Fruit fly (Drosophila melanogaster) whole organism, wandering third instar larva: ENCODE results near the gene mkg-p.

ENCODE experiments used
- Abd-B ChIP-seq: fragments of >200 bp; optimal IDR thresholded peaks from 2 replicates; lab custom pipeline; 2017; ENCODE audit warnings: missing biosample characterization, missing genetic modification characterization
- CG32264 ChIP-seq: fragments of 200-800 bp; sonication (Bioruptor generic); optimal IDR thresholded peaks from 2 replicates; lab custom pipeline; 2016; ENCODE audit warnings: missing biosample characterization, missing genetic modification characterization
- CG9705 ChIP-seq: fragments of 200-800 bp; sonication (Bioruptor generic); optimal IDR thresholded peaks from 2 replicates; lab custom pipeline; 2018; ENCODE audit warnings: missing biosample characterization, mild to moderate bottlenecking, missing genetic modification characterization
- Dfd ChIP-seq: fragments of >200 bp; optimal IDR thresholded peaks from 2 replicates; lab custom pipeline; 2017; ENCODE audit warnings: missing biosample characterization, missing genetic modification characterization
- Dif ChIP-seq: fragments of 200-275, 200-300 bp; sonication (Bioruptor generic); optimal IDR thresholded peaks from 2 replicates; lab custom pipeline; 2018; ENCODE audit warnings: missing biosample characterization, missing genetic modification characterization; ENCODE audit not compliant: partially characterized antibody
- GATAd ChIP-seq: sonication (Bioruptor generic); optimal IDR thresholded peaks from 2 replicates; lab custom pipeline; 2016; ENCODE audit warnings: missing biosample characterization, missing genetic modification characterization
- HLH106 ChIP-seq: fragments of 200-800 bp; optimal IDR thresholded peaks from 3 replicates; lab custom pipeline; 2019; ENCODE audit warnings: missing biosample characterization, mild to moderate bottlenecking, missing genetic modification characterization, moderate library complexity
- Hnf4 ChIP-seq: fragments of 200-800 bp; sonication (Bioruptor generic); optimal IDR thresholded peaks from 2 replicates; lab custom pipeline; 2016; ENCODE audit warnings: missing biosample characterization, mild to moderate bottlenecking, missing genetic modification characterization
- Hr78 ChIP-seq: fragments of >200 bp; optimal IDR thresholded peaks from 2 replicates; lab custom pipeline; 2017; ENCODE audit warnings: missing biosample characterization, missing genetic modification characterization
- Hr83 ChIP-seq: fragments of 200-300 bp; sonication (Bioruptor generic); optimal IDR thresholded peaks from 2 replicates; lab custom pipeline; 2016; ENCODE audit warnings: missing biosample characterization, mild to moderate bottlenecking, missing genetic modification characterization, moderate library complexity; ENCODE audit not compliant: poor library complexity, severe bottlenecking
- Mio ChIP-seq: sonication (Bioruptor generic); optimal IDR thresholded peaks from 2 replicates; lab custom pipeline; 2016; ENCODE audit warnings: missing biosample characterization, missing genetic modification characterization
- Myc ChIP-seq: fragments of >200 bp; optimal IDR thresholded peaks from 2 replicates; lab custom pipeline; 2017
- OdsH ChIP-seq: fragments of 200-800 bp; sonication (Bioruptor generic); optimal IDR thresholded peaks from 2 replicates; lab custom pipeline; 2016; ENCODE audit warnings: missing biosample characterization, mild to moderate bottlenecking, missing genetic modification characterization
- Rel ChIP-seq, 2 experiments: fragments of 200-800 bp; sonication (Bioruptor generic) in 1 of 2; optimal IDR thresholded peaks; 2 replicates in 1 of 2; 3 replicates in 1 of 2; lab custom pipeline; 2016 to 2019; ENCODE audit warnings: mild to moderate bottlenecking in 2 of 2, missing biosample characterization in 2 of 2, missing genetic modification characterization in 2 of 2, moderate library complexity in 1 of 2
- Sp1 ChIP-seq: fragments of 200-800 bp; sonication (Bioruptor generic); optimal IDR thresholded peaks from 3 replicates; lab custom pipeline; 2019; ENCODE audit warnings: missing biosample characterization, mild to moderate bottlenecking, missing genetic modification characterization, moderate library complexity
- dl ChIP-seq, 2 experiments: fragments of 175-275, 200-275 bp in 1 of 2; fragments of 200-275 bp in 1 of 2; sonication (Bioruptor generic); optimal IDR thresholded peaks; lab custom pipeline; 2018; ENCODE audit warnings: mild to moderate bottlenecking in 2 of 2, missing biosample characterization in 2 of 2, missing genetic modification characterization in 2 of 2, moderate library complexity in 2 of 2; ENCODE audit not compliant: partially characterized antibody in 2 of 2, insufficient read depth in 1 of 2
- dmrt93B ChIP-seq: fragments of 200-800 bp; sonication (Bioruptor generic); optimal IDR thresholded peaks from 2 replicates; lab custom pipeline; 2018; ENCODE audit warnings: missing biosample characterization, mild to moderate bottlenecking, missing genetic modification characterization
- ey ChIP-seq: fragments of 200-800 bp; sonication (Bioruptor generic); optimal IDR thresholded peaks from 2 replicates; lab custom pipeline; 2016; ENCODE audit warnings: missing biosample characterization, missing genetic modification characterization
- foxo ChIP-seq, 2 experiments: fragments of 200-800 bp; sonication (Bioruptor generic); optimal IDR thresholded peaks; 2 replicates in 1 of 2; 3 replicates in 1 of 2; lab custom pipeline; 2016 to 2017; ENCODE audit warnings: missing biosample characterization in 2 of 2, missing genetic modification characterization in 2 of 2
- fru ChIP-seq: fragments of 200-800 bp; sonication (Bioruptor generic); optimal IDR thresholded peaks from 3 replicates; lab custom pipeline; 2016; ENCODE audit warnings: missing biosample characterization, mild to moderate bottlenecking, missing genetic modification characterization
- h ChIP-seq: fragments of 200-800 bp; sonication (Bioruptor generic); optimal IDR thresholded peaks from 3 replicates; lab custom pipeline; 2016; ENCODE audit warnings: missing biosample characterization, mild to moderate bottlenecking, missing genetic modification characterization
- jim ChIP-seq: fragments of 175-275, 200-325 bp; sonication (Bioruptor generic); optimal IDR thresholded peaks from 2 replicates; lab custom pipeline; 2016; ENCODE audit warnings: missing biosample characterization, mild to moderate bottlenecking, missing genetic modification characterization
- pan ChIP-seq: fragments of >200 bp; optimal IDR thresholded peaks from 2 replicates; lab custom pipeline; 2017
- psq ChIP-seq: fragments of 200-800 bp; sonication (Bioruptor generic); optimal IDR thresholded peaks from 3 replicates; lab custom pipeline; 2017; ENCODE audit warnings: missing biosample characterization, mild to moderate bottlenecking, missing genetic modification characterization, moderate library complexity
- rgr ChIP-seq: fragments of 200-800 bp; sonication (Bioruptor generic); optimal IDR thresholded peaks from 3 replicates; lab custom pipeline; 2016; ENCODE audit warnings: missing biosample characterization, mild to moderate bottlenecking, missing genetic modification characterization
- sage ChIP-seq: fragments of 200-800 bp; sonication (Bioruptor generic); optimal IDR thresholded peaks from 2 replicates; lab custom pipeline; 2016; ENCODE audit warnings: missing biosample characterization, mild to moderate bottlenecking, missing genetic modification characterization
- sv ChIP-seq: fragments of 200-800 bp; sonication (Bioruptor generic); optimal IDR thresholded peaks from 3 replicates; lab custom pipeline; 2016; ENCODE audit warnings: missing biosample characterization, missing genetic modification characterization
- tai ChIP-seq: sonication (Bioruptor generic); optimal IDR thresholded peaks from 2 replicates; lab custom pipeline; 2016; ENCODE audit warnings: missing biosample characterization, missing genetic modification characterization
- usp ChIP-seq: fragments of >200 bp; optimal IDR thresholded peaks from 2 replicates; lab custom pipeline; 2017; ENCODE audit warnings: missing biosample characterization, missing genetic modification characterization
- woc ChIP-seq: sonication (Bioruptor generic); optimal IDR thresholded peaks from 2 replicates; lab custom pipeline; 2016; ENCODE audit warnings: missing biosample characterization, mild to moderate bottlenecking, missing genetic modification characterization

Gene mkg-p

DNA sequence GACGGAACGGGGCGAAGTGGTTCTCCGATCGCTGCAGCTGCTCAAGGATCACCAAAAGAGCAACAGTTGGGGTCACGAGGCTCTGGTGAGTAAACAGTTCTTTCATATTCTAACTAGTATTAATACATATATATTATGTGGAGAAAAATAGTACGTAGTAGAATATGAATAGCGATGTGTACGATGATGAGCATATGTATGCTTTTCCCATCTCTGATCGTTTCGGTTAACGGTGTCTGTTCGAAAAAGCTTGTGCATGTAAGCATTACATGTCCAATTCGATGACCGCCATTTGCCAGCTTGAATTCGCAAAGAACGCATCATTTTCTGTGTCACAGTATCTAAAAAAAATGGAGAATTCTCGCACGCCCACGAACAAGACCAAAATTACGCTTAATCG, 7.6 kb upstream of the mkg-p start, which contains the start of the genes Oseg1 and mtrm:
Gene Oseg1, minus strand, starts transcription at position 101 of the 400 bp plus-strand sequence.
Gene mtrm, plus strand, starts transcription at position 288 of the 400 bp plus-strand sequence.
- no peak for TF ChIP-seq Abd-B (GFP tag; lab: Kevin White, UChicago)
- no peak for TF ChIP-seq Hr83 (GFP tag; lab: Kevin White, UChicago)
- TF ChIP-seq foxo (GFP tag; optimal IDR thresholded peaks at IDR 0.05; lab: Kevin White, UChicago), result no peak
- no peak for TF ChIP-seq Dfd (GFP tag; lab: Kevin White, UChicago)
- no peak for TF ChIP-seq fru (GFP tag; lab: Kevin White, UChicago)
- no peak for TF ChIP-seq Mio (GFP tag; lab: Kevin White, UChicago)
- no peak for TF ChIP-seq pan
- no peak for TF ChIP-seq sage (GFP tag; lab: Kevin White, UChicago)
- TF ChIP-seq Hr78, result no peak

DNA sequence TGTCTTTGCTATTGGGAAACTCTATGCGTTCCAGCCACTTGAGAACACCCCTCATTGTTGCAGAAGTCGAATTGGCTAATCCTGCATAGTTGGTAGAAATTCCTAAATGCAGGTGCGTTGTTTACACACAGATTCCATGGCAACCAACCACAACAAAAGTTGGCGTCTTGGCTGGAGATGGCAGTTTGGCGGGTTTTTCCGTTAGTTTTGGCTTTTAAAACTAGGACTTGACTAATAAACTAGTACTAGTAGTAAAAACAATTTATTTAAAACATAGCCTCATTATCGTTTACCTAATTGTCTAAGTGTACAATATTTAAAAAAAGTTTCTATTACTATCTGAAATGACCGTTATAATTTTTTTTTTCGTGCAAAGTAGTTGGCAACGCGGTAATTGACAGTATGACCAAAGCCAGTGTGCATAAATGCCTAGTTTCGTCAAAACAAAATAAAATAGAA, 6.4 kb upstream of the mkg-p start, which contains the start of gene Exo70:
Gene Exo70, plus strand, starts transcription at position 413 of the 459 bp plus-strand sequence.
- TF ChIP-seq jim (GFP tag; lab: Kevin White, UChicago), result no peak
- peak; percentile 76 for TF ChIP-seq Myc
- TF ChIP-seq, all 38 proteins: peak for 1

DNA sequence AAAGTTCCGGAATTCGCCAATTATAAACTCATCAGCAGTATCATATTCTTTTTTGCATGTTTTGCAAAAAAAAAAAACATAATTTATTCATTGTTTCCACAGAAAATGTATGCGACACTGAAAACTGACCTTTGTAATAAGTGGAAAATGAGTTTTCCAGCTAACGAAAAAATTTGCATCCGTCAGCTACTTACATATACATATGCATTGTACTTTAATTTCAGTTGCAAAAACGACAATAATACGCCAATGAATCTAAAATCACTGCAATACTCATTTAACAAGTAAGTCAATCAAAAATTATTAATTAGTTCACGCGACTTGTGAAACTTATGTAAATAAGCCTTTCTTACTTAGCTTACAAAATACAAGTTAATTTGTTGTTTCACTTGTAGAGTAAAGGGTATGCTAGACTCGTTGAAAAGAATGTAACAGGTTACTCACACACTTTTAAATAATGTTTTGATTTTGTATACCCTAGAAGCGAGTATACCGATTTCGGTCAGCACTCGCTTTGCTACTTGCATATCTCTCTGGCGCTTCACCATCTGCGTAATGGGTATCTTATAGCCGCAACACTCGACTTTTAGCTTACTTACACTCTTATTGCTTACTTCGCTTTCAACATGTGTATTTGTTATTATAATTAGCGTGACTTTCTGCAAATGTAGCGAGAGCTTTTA, 6.2 kb downstream of the mkg-p start:
- TF ChIP-seq CG9705 (peak; percentile 44), Hr83 (GFP tag; lab: Kevin White, UChicago) (peak; percentile 12), Hr78 (no peak), psq (GFP tag; lab: Kevin White, UChicago) (peak; percentile 58), ey (GFP tag; lab: Kevin White, UChicago) (peak; percentile 79), Hnf4 (GFP tag; lab: Kevin White, UChicago) (no peak), HLH106 (tag; lab: Kevin White, UChicago) (peak; percentile 83), Rel (GFP tag; optimal IDR thresholded peaks at IDR 0.05; lab: Kevin White, UChicago) (no peak), Rel (tag; optimal IDR thresholded peaks at IDR 0.05; lab: Kevin White, UChicago) (peak; percentile 32), fru (GFP tag; lab: Kevin White, UChicago) (no peak), CG32264 (GFP tag; lab: Kevin White, UChicago) (peak; percentile 63), h (no peak), woc (GFP tag; lab: Kevin White, UChicago) (no peak), OdsH (GFP tag; lab: Kevin White, UChicago) (peak; percentile 73), Myc (no peak), rgr (GFP tag; lab: Kevin White, UChicago) (no peak), Dif (no peak), GATAd (no peak), sv (GFP tag; lab: Kevin White, UChicago) (no peak)
- TF ChIP-seq, all 38 proteins: peak for 8

DNA sequence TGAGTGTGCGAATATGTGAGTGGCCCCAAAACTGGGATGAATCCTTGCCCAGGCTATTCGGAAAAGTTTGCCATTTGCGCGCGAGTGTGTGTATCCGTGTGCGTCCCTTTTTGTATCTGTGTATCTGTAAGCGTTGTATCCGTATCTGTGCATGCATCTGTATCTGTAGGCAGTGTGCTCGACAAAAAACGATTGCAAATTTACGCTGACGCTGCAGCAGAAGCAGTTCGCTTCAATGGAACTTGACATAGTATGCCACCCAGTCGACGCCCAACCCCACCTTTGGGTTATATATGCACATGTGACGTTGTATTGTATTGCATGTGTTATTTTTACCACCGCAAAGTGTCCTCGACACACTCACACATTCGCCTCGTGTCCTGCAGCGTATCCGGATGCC, 8.9 kb downstream of the mkg-p start:
- TF ChIP-seq Dif (no peak), woc (GFP tag; lab: Kevin White, UChicago) (no peak)

DNA sequence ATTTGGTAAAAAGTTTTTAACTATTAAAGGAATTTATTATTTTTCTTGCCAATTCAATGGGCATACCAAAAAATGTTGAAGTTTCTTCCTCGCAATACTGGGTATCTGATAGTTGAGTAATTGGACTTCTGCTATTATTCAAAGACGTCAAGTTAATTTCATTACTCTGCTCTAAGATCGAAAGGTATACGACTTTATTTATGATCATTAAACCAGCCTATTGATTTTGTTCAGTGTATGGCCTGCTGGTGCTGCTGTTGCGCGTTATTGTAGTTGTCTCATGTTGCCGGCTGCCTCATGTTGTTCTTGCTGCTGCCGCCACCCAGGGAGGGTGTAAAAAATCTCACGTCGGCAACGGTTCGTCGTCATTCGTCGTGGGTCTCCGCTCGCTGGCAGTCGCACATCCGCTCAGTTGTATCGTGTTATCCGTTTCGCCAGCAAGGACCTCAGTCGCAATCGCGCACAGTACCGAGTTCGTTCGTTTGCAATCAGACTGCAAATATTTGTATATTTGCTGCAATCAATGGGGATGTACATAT, 9.4 kb downstream of the mkg-p start, which contains the start of gene CG7120:
Gene CG7120, plus strand, starts transcription at position 371 of the 539 bp plus-strand sequence.
- TF ChIP-seq Myc, result no peak
- TF ChIP-seq CG9705, result no peak
- TF ChIP-seq sv (GFP tag; lab: Kevin White, UChicago), result no peak
- peak; percentile 57 for TF ChIP-seq h
- TF ChIP-seq Hnf4 (GFP tag; lab: Kevin White, UChicago), result no peak
- TF ChIP-seq Sp1 (GFP tag; lab: Kevin White, UChicago), result no peak
- TF ChIP-seq tai (GFP tag; lab: Kevin White, UChicago), result no peak
- TF ChIP-seq fru (GFP tag; lab: Kevin White, UChicago), result peak; percentile 51
- no peak for TF ChIP-seq usp (GFP tag; lab: Kevin White, UChicago)
- peak; percentile 57 for TF ChIP-seq HLH106 (tag; lab: Kevin White, UChicago)
- TF ChIP-seq dl (GFP tag; optimal IDR thresholded peaks at IDR 0.05; lab: Kevin White, UChicago; ENCODE audit: insufficient read depth in 1 of 2, partially characterized antibody in 2 of 2), result no peak
- TF ChIP-seq foxo (GFP tag; optimal IDR thresholded peaks at IDR 0.05; lab: Kevin White, UChicago), result peak in 1 of 2 experiments; percentile 51
- TF ChIP-seq Abd-B (GFP tag; lab: Kevin White, UChicago), result no peak
- no peak for TF ChIP-seq dmrt93B (GFP tag; lab: Kevin White, UChicago)
